Worm (Caenorhabditis elegans) whole organism, late embryonic: ENCODE results near the gene C29F9.9.

Experiments
- C08G9.2 ChIP-seq: sonication (generic microtip); optimal IDR thresholded peaks from 2 replicates; lab custom pipeline; 2016; ENCODE audit warnings: mild to moderate bottlenecking, missing genetic modification characterization, moderate library complexity, missing compliant biosample characterization
- T23F11.4 ChIP-seq: fragments of 200-800 bp; sonication (Bioruptor generic); optimal IDR thresholded peaks from 2 replicates; lab custom pipeline; 2018; ENCODE audit warnings: mild to moderate bottlenecking, missing genetic modification characterization, missing compliant biosample characterization
- ama-1 ChIP-seq: fragments of 150-350 bp; optimal IDR thresholded peaks from 2 replicates; lab custom pipeline; 2014
- ceh-9 ChIP-seq: sonication (generic microtip); optimal IDR thresholded peaks from 2 replicates; lab custom pipeline; 2016; ENCODE audit warnings: mild to moderate bottlenecking, missing genetic modification characterization, inconsistent platforms, missing compliant biosample characterization
- ets-4 ChIP-seq: sonication (generic microtip); optimal IDR thresholded peaks from 2 replicates; lab custom pipeline; 2016; ENCODE audit warnings: missing genetic modification characterization, missing compliant biosample characterization
- eyg-1 ChIP-seq: sonication (generic microtip); optimal IDR thresholded peaks from 2 replicates; lab custom pipeline; 2016; ENCODE audit warnings: missing genotype, missing genetic modification characterization, missing compliant biosample characterization
- hlh-15 ChIP-seq: sonication (generic microtip); optimal IDR thresholded peaks from 2 replicates; lab custom pipeline; 2016; ENCODE audit warnings: missing genetic modification characterization, missing compliant biosample characterization
- hlh-30 ChIP-seq: sonication (generic microtip); optimal IDR thresholded peaks from 2 replicates; lab custom pipeline; 2017; ENCODE audit warnings: antibody characterized with exemption, missing genetic modification characterization, missing compliant biosample characterization; ENCODE audit not compliant: insufficient read depth
- lin-11 ChIP-seq: fragments of 200-800 bp; sonication (Bioruptor generic); optimal IDR thresholded peaks from 2 replicates; lab custom pipeline; 2018; ENCODE audit warnings: mild to moderate bottlenecking, missing genetic modification characterization, missing compliant biosample characterization
- nfya-1 ChIP-seq: sonication (generic microtip); optimal IDR thresholded peaks from 2 replicates; lab custom pipeline; 2017; ENCODE audit warnings: missing genetic modification characterization, mild to moderate bottlenecking, missing compliant biosample characterization, antibody characterized with exemption, moderate library complexity
- unc-42 ChIP-seq: sonication (generic microtip); optimal IDR thresholded peaks from 2 replicates; lab custom pipeline; 2016; ENCODE audit warnings: missing genotype, missing genetic modification characterization, missing compliant biosample characterization
- unc-55 ChIP-seq: sonication (generic microtip); optimal IDR thresholded peaks from 2 replicates; lab custom pipeline; 2017; ENCODE audit warnings: missing biosample characterization, missing genetic modification reagents, missing genetic modification characterization

DNA sequence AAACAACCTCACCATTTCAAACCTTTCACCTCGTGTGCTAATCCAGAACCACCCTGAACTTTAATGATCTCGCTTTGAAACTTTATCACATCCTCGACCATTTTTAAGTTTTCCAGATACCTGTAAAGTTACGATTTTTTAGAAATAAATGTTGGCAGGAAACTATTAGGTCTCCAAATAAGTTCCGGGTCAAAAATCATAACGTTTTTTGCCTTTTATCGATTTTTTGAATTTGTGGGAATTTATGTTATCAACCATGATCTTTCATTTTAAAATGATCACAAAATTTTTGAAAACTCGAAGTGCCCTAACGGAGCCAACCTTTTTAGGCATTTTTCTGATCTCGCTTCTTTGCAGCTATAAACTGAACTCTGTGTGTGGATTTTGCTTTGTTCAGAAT is 37.7 kb downstream of the C29F9.9 start, which contains the start of gene btb-5:
- TF ChIP-seq hlh-30 (tag; lab: Kevin White, UChicago): no peak
- no peak for TF ChIP-seq T23F11.4 (GFP tag; lab: Kevin White, UChicago)
- TF ChIP-seq lin-11 (tag; lab: Kevin White, UChicago): no peak
- TF ChIP-seq unc-55: no peak
- no peak for TF ChIP-seq ceh-9
- no peak for TF ChIP-seq eyg-1 (tag; lab: Kevin White, UChicago)
- TF ChIP-seq ama-1 (lab: Kevin White, UChicago): no peak
- TF ChIP-seq ets-4 (tag; lab: Kevin White, UChicago): no peak
- no peak for TF ChIP-seq nfya-1 (tag; lab: Kevin White, UChicago)
- no peak for TF ChIP-seq hlh-15 (tag; lab: Kevin White, UChicago)
- TF ChIP-seq unc-42 (tag; lab: Kevin White, UChicago): no peak
- no peak for TF ChIP-seq C08G9.2
